Fruit fly (Drosophila melanogaster): ENCODE results near the gene bowl.

Gene bowl

dm6 chr2L:3825413-3825812 is 53.9 kb downstream of the bowl start, which contains the start of gene slp1:
slp1 (plus strand) TSS chr2L:3825675.
- no peak for TF ChIP-seq eg (GFP tag; IDR thresholded peaks at IDR 0.05)
- peak; percentile 1 for TF ChIP-seq fkh (GFP tag; optimal IDR thresholded peaks at IDR 0.05)
- no peak for TF ChIP-seq Smox (GFP tag; optimal IDR thresholded peaks at IDR 0.05)
- TF ChIP-seq Sox14 (GFP tag; optimal IDR thresholded peaks at IDR 0.05), result no peak
- no peak for TF ChIP-seq OdsH (GFP tag; optimal IDR thresholded peaks at IDR 0.05)
- no peak for TF ChIP-seq dsx (GFP tag; optimal IDR thresholded peaks at IDR 0.05; ENCODE audit: poor library complexity, severe bottlenecking)
- no peak for TF ChIP-seq net (GFP tag; optimal IDR thresholded peaks at IDR 0.05)
- TF ChIP-seq ss (GFP tag; optimal IDR thresholded peaks at IDR 0.05), result peak in 1 of 2 experiments; percentile 12
- TF ChIP-seq CG8632 (GFP tag; optimal IDR thresholded peaks at IDR 0.05), result no peak
- no peak for TF ChIP-seq pdm3 (GFP tag; optimal IDR thresholded peaks at IDR 0.05)
- no peak for TF ChIP-seq CG11762 (GFP tag; optimal IDR thresholded peaks at IDR 0.05; ENCODE audit: insufficient read depth)
- no peak for TF ChIP-seq Eip78C (GFP tag)
- TF ChIP-seq CG6163 (GFP tag; IDR thresholded peaks at IDR 0.05), result 0 out of 3 replicates have a peak, but pooled peaks have one; percentile 20
- no peak for TF ChIP-seq CG15336 (GFP tag; IDR thresholded peaks at IDR 0.05)
- TF ChIP-seq Sox102F (GFP tag; optimal IDR thresholded peaks at IDR 0.05), result no peak
- no peak for TF ChIP-seq svp (GFP tag)
- no peak for TF ChIP-seq Eip93F (GFP tag; optimal IDR thresholded peaks at IDR 0.05)

dm6 chr2L:3827406-3828133 is 56.1 kb downstream of the bowl start:
- TF ChIP-seq CG8632 (GFP tag; optimal IDR thresholded peaks at IDR 0.05) (no peak), acj6 (GFP tag; optimal IDR thresholded peaks at IDR 0.05) (no peak), salr (GFP tag; optimal IDR thresholded peaks at IDR 0.05) (no peak), net (GFP tag; optimal IDR thresholded peaks at IDR 0.05) (no peak), CG31627 (GFP tag; optimal IDR thresholded peaks at IDR 0.05) (no peak), Sox14 (GFP tag; optimal IDR thresholded peaks at IDR 0.05) (no peak), Hr39 (GFP tag; optimal IDR thresholded peaks at IDR 0.05) (no peak), CG10631 (GFP tag; optimal IDR thresholded peaks at IDR 0.05) (no peak), CG1621 (tag; optimal IDR thresholded peaks at IDR 0.05) (no peak), dac (GFP tag; optimal IDR thresholded peaks at IDR 0.05) (no peak)

dm6 chr2L:3829220-3829619 is 57.7 kb downstream of the bowl start:
- TF ChIP-seq net (GFP tag; optimal IDR thresholded peaks at IDR 0.05) (no peak), Sox15 (GFP tag; optimal IDR thresholded peaks at IDR 0.05) (no peak), fkh (GFP tag; optimal IDR thresholded peaks at IDR 0.05) (no peak), CG3919 (GFP tag; optimal IDR thresholded peaks at IDR 0.05) (no peak)

- TF ChIP-seq OdsH (GFP tag; optimal IDR thresholded peaks at IDR 0.05) (no peak), CG11762 (GFP tag; optimal IDR thresholded peaks at IDR 0.05; ENCODE audit: insufficient read depth) (no peak), CG15336 (GFP tag; IDR thresholded peaks at IDR 0.05) (no peak), Lpt (GFP tag; optimal IDR thresholded peaks at IDR 0.05) (no peak), Sox14 (GFP tag; optimal IDR thresholded peaks at IDR 0.05) (no peak), CG10669 (GFP tag; optimal IDR thresholded peaks at IDR 0.05) (no peak), fd85E (GFP tag; optimal IDR thresholded peaks at IDR 0.05) (no peak), pdm3 (GFP tag; optimal IDR thresholded peaks at IDR 0.05) (no peak), esn (GFP tag; optimal IDR thresholded peaks at IDR 0.05) (no peak), cyc (GFP tag; optimal IDR thresholded peaks at IDR 0.05) (no peak), net (GFP tag; optimal IDR thresholded peaks at IDR 0.05) (no peak), lz (GFP tag; optimal IDR thresholded peaks at IDR 0.05) (no peak), Eip78C (GFP tag) (no peak), Gug (GFP tag; IDR thresholded peaks at IDR 0.05) (no peak), vri (GFP tag; optimal IDR thresholded peaks at IDR 0.05) (no peak), CG6808 (GFP tag; optimal IDR thresholded peaks at IDR 0.05) (no peak), CG16779 (tag; optimal IDR thresholded peaks at IDR 0.05) (no peak), CG6792 (GFP tag; optimal IDR thresholded peaks at IDR 0.05) (no peak), CG8119 (GFP tag; IDR thresholded peaks at IDR 0.05) (no peak)
These were observed 60.2 kb downstream of the bowl start for dm6 chr2L:3831694-3832093.
